Worm (Caenorhabditis elegans): ENCODE results near the gene zyg-11.

The zyg-11 gene

ce11 chrII:7985029-7985428 is 32.5 kb upstream of the zyg-11 start:
- TF ChIP-seq C34F6.9 (tag; optimal IDR thresholded peaks at IDR 0.05) (no peak), nhr-77 (tag; optimal IDR thresholded peaks at IDR 0.05) (no peak), sma-9 (GFP tag; optimal IDR thresholded peaks at IDR 0.05) (no peak), sma-9 (tag; optimal IDR thresholded peaks at IDR 0.05) (no peak), nhr-23 (tag; optimal IDR thresholded peaks at IDR 0.05) (no peak), ZK546.5 (tag; optimal IDR thresholded peaks at IDR 0.05) (no peak), elt-1 (tag; optimal IDR thresholded peaks at IDR 0.05) (no peak), aly-2 (tag; optimal IDR thresholded peaks at IDR 0.05) (no peak), ztf-1 (GFP tag; conservative IDR thresholded peaks at IDR 0.05) (no peak), R02D3.7 (tag; optimal IDR thresholded peaks at IDR 0.05) (no peak)

- TF ChIP-seq fos-1 (tag; optimal IDR thresholded peaks at IDR 0.05) (no peak), skn-1 (tag; optimal IDR thresholded peaks at IDR 0.05) (no peak), elt-3 (tag; optimal IDR thresholded peaks at IDR 0.05) (no peak), sem-4 (tag; optimal IDR thresholded peaks at IDR 0.05) (no peak), Y55F3AM.14 (GFP tag; optimal IDR thresholded peaks at IDR 0.05) (no peak), mab-5 (tag; optimal IDR thresholded peaks at IDR 0.05) (no peak), blmp-1 (tag; optimal IDR thresholded peaks at IDR 0.05; ENCODE audit: insufficient read depth) (no peak), dmd-4 (tag; optimal IDR thresholded peaks at IDR 0.05) (no peak), lin-39 (tag; optimal IDR thresholded peaks at IDR 0.05) (no peak), nhr-25 (tag; optimal IDR thresholded peaks at IDR 0.05) (no peak), peb-1 (tag; optimal IDR thresholded peaks at IDR 0.05) (no peak), nhr-10 (tag; optimal IDR thresholded peaks at IDR 0.05) (no peak), nhr-77 (tag; optimal IDR thresholded peaks at IDR 0.05) (no peak), F13H6.1 (tag; optimal IDR thresholded peaks at IDR 0.05) (no peak), unc-55 (GFP tag; optimal IDR thresholded peaks at IDR 0.05) (no peak), mdl-1 (tag; optimal IDR thresholded peaks at IDR 0.05) (no peak)
Measured at ce11 chrII:7986928-7987327, 30.6 kb upstream of the zyg-11 start.

- no peak for TF ChIP-seq nhr-77 (tag; optimal IDR thresholded peaks at IDR 0.05)
Measured at ce11 chrII:7990192-7990591, 27.3 kb upstream of the zyg-11 start.

ce11 chrII:7991279-7991678 is 26.2 kb upstream of the zyg-11 start:
- TF ChIP-seq mbf-1 (tag; optimal IDR thresholded peaks at IDR 0.05): no peak
- no peak for TF ChIP-seq lin-39 (tag; optimal IDR thresholded peaks at IDR 0.05)
- no peak for TF ChIP-seq peb-1 (tag; optimal IDR thresholded peaks at IDR 0.05)
- no peak for TF ChIP-seq sem-4 (tag; optimal IDR thresholded peaks at IDR 0.05)
- TF ChIP-seq ZK546.5 (tag; optimal IDR thresholded peaks at IDR 0.05): no peak
- TF ChIP-seq egl-27 (tag; optimal IDR thresholded peaks at IDR 0.05): no peak
- TF ChIP-seq ztf-4 (tag; optimal IDR thresholded peaks at IDR 0.05): no peak
- TF ChIP-seq mdl-1 (tag; optimal IDR thresholded peaks at IDR 0.05): no peak
- TF ChIP-seq lin-13 (GFP tag; optimal IDR thresholded peaks at IDR 0.05): no peak
- no peak for TF ChIP-seq gmeb-1 (tag; optimal IDR thresholded peaks at IDR 0.05)
- TF ChIP-seq elt-1 (tag; optimal IDR thresholded peaks at IDR 0.05): no peak
- TF ChIP-seq nhr-11 (tag; optimal IDR thresholded peaks at IDR 0.05): no peak
- no peak for TF ChIP-seq C34F6.9 (tag; optimal IDR thresholded peaks at IDR 0.05)
- TF ChIP-seq nhr-23 (tag; optimal IDR thresholded peaks at IDR 0.05): no peak
- TF ChIP-seq nhr-237 (tag; optimal IDR thresholded peaks at IDR 0.05): no peak
- TF ChIP-seq zag-1 (tag; optimal IDR thresholded peaks at IDR 0.05): no peak
- TF ChIP-seq nhr-25 (tag; optimal IDR thresholded peaks at IDR 0.05): no peak

- TF ChIP-seq crh-2 (tag; optimal IDR thresholded peaks at IDR 0.05) (no peak), F13H6.1 (tag; optimal IDR thresholded peaks at IDR 0.05) (no peak), nhr-129 (tag; optimal IDR thresholded peaks at IDR 0.05) (no peak), unc-39 (tag; optimal IDR thresholded peaks at IDR 0.05) (no peak), ztf-1 (GFP tag; conservative IDR thresholded peaks at IDR 0.05) (no peak), sma-9 (GFP tag; optimal IDR thresholded peaks at IDR 0.05) (peak; percentile 61), sma-9 (tag; optimal IDR thresholded peaks at IDR 0.05) (no peak), lin-39 (tag; optimal IDR thresholded peaks at IDR 0.05) (no peak), fos-1 (tag; optimal IDR thresholded peaks at IDR 0.05) (peak; percentile 64)
Measured at ce11 chrII:8001428-8001827, 16.1 kb upstream of the zyg-11 start.
